Fruit fly (Drosophila melanogaster): Measurements from ENCODE around the gene RpS14b.
A peak's percentile ranks its signal among the peaks of the same experiment; 100 is the strongest.

Gene RpS14b

DNA sequence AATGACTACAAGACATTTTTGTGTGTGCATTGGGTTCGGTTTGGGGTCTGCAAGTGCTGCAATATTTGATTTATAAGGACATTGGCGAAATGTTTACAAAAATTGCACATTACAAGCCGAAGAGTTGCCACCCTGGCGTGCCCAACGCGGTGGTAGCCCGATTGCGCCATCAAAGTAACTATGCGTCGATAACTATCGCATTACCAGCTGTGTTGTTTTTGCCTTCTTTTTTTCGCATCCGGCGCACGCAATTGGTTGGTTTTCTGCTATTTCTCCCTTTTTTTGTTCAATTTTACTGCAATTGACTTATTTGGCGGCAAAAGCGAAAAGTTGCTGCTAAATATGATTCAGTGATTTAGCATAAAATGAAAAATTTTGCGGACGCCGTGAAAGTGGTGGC, at the start of gene RpS14b (continued):
- TF ChIP-seq fd102C (GFP tag; optimal IDR thresholded peaks at IDR 0.05), result no peak
- no peak for TF ChIP-seq prd (optimal IDR thresholded peaks at IDR 0.05)
- peak; percentile 41; the same call in 1 of the 3 replicates for TF ChIP-seq prd (GFP tag; IDR thresholded peaks at IDR 0.05)
- peak; percentile 73 for TF ChIP-seq zfh1 (GFP tag; IDR thresholded peaks at IDR 0.05)
- TF ChIP-seq D (optimal IDR thresholded peaks at IDR 0.05), result no peak
- TF ChIP-seq D (GFP tag; optimal IDR thresholded peaks at IDR 0.05), result no peak
- TF ChIP-seq gce (GFP tag; IDR thresholded peaks at IDR 0.05), result peak; percentile 72; the same call in 2 of the 3 replicates
- TF ChIP-seq CG11085 (GFP tag; IDR thresholded peaks at IDR 0.05), result peak; percentile 68
- no peak for TF ChIP-seq CG4820 (GFP tag; optimal IDR thresholded peaks at IDR 0.05)
- TF ChIP-seq CG1832 (GFP tag; optimal IDR thresholded peaks at IDR 0.05), result no peak
- no peak for TF ChIP-seq fd96Cb (tag; optimal IDR thresholded peaks at IDR 0.05)
- TF ChIP-seq Usf (GFP tag; optimal IDR thresholded peaks at IDR 0.05), result no peak
- TF ChIP-seq NC2β (GFP tag; optimal IDR thresholded peaks at IDR 0.05), result peak; percentile 70
- no peak for TF ChIP-seq dimm (GFP tag; IDR thresholded peaks at IDR 0.05)
- TF ChIP-seq CG3065 (GFP tag; optimal IDR thresholded peaks at IDR 0.05), result no peak
- TF ChIP-seq Trl (optimal IDR thresholded peaks at IDR 0.05), result no peak
- peak; percentile 69 for TF ChIP-seq Trl (GFP tag; optimal IDR thresholded peaks at IDR 0.05)
- TF ChIP-seq CTCF (GFP tag; optimal IDR thresholded peaks at IDR 0.05), result peak; percentile 26
- peak; percentile 67 for TF ChIP-seq sr (GFP tag; IDR thresholded peaks at IDR 0.05)
- no peak for TF ChIP-seq CG30431 (GFP tag; optimal IDR thresholded peaks at IDR 0.05)
- TF ChIP-seq CG3163 (GFP tag; optimal IDR thresholded peaks at IDR 0.05), result peak; percentile 9
- TF ChIP-seq PHDP (tag; optimal IDR thresholded peaks at IDR 0.05), result peak; percentile 51
- peak; percentile 72; the same call in 1 of the 3 replicates for TF ChIP-seq so (GFP tag; IDR thresholded peaks at IDR 0.05)
- peak; percentile 60; the same call in 1 of the 2 replicates for TF ChIP-seq CG14014 (GFP tag; IDR thresholded peaks at IDR 0.05)
- peak; percentile 78 for TF ChIP-seq CG16813 (GFP tag; IDR thresholded peaks at IDR 0.05; ENCODE audit: partially characterized antibody)
- TF ChIP-seq CG3847 (GFP tag; IDR thresholded peaks at IDR 0.05), result peak; percentile 61
- TF ChIP-seq chinmo (GFP tag; IDR thresholded peaks at IDR 0.05; ENCODE audit: partially characterized antibody), result peak; percentile 65; the same call in 1 of the 4 replicates
- peak; percentile 62 for TF ChIP-seq Xbp1 (GFP tag; optimal IDR thresholded peaks at IDR 0.05)
- 0 out of 2 replicates have a peak, but pooled peaks have one; percentile 33 for TF ChIP-seq tna (GFP tag; IDR thresholded peaks at IDR 0.05; ENCODE audit: partially characterized antibody)
- TF ChIP-seq pros (GFP tag; optimal IDR thresholded peaks at IDR 0.05), result no peak
- TF ChIP-seq dan (GFP tag; IDR thresholded peaks at IDR 0.05), result no peak
- no peak for TF ChIP-seq tll (GFP tag; optimal IDR thresholded peaks at IDR 0.05)
- TF ChIP-seq Ada2b (GFP tag; IDR thresholded peaks at IDR 0.05), result peak; percentile 47; the same call in 1 of the 2 replicates
- peak; percentile 56 for TF ChIP-seq CG12219 (GFP tag; optimal IDR thresholded peaks at IDR 0.05)
- TF ChIP-seq gem (tag; optimal IDR thresholded peaks at IDR 0.05), result peak; percentile 23
- peak; percentile 18 for TF ChIP-seq gcm (GFP tag; optimal IDR thresholded peaks at IDR 0.05)
- TF ChIP-seq CG7271 (tag; optimal IDR thresholded peaks at IDR 0.05), result peak; percentile 28
- peak; percentile 16 for TF ChIP-seq CG15601 (tag; optimal IDR thresholded peaks at IDR 0.05)
- TF ChIP-seq CG17385 (GFP tag; optimal IDR thresholded peaks at IDR 0.05), result peak; percentile 66
- peak; percentile 79 for TF ChIP-seq unc-4 (GFP tag; IDR thresholded peaks at IDR 0.05; ENCODE audit: partially characterized antibody)
- TF ChIP-seq CG14050 (GFP tag; IDR thresholded peaks at IDR 0.05), result peak; percentile 58
- peak; percentile 28 for TF ChIP-seq CG9437 (GFP tag; optimal IDR thresholded peaks at IDR 0.05)
- TF ChIP-seq CG12744 (GFP tag; optimal IDR thresholded peaks at IDR 0.05), result no peak
- TF ChIP-seq pzg (GFP tag; optimal IDR thresholded peaks at IDR 0.05), result peak; percentile 77
- peak; percentile 88 for TF ChIP-seq Rfx (GFP tag; IDR thresholded peaks at IDR 0.05)
- no peak for TF ChIP-seq CG7745 (tag; optimal IDR thresholded peaks at IDR 0.05)
- peak; percentile 51; the same call in 1 of the 2 replicates for TF ChIP-seq gsb (GFP tag; IDR thresholded peaks at IDR 0.05)
- peak; percentile 27 for TF ChIP-seq emc (GFP tag; optimal IDR thresholded peaks at IDR 0.05)
- TF ChIP-seq ATbp (GFP tag; optimal IDR thresholded peaks at IDR 0.05), result peak; percentile 16
- TF ChIP-seq ase (GFP tag; IDR thresholded peaks at IDR 0.05), result peak; percentile 67; the same call in 2 of the 3 replicates
- TF ChIP-seq sim (GFP tag; IDR thresholded peaks at IDR 0.05), result peak; percentile 42; the same call in 1 of the 2 replicates
- TF ChIP-seq CG11247 (GFP tag; IDR thresholded peaks at IDR 0.05), result peak; percentile 73
